Worm (Caenorhabditis elegans) whole organism, late embryonic: Measurements from ENCODE around the gene C17C3.5.

Experiments used
- C38D4.7 ChIP-seq: fragments of 200-800 bp; sonication (Bioruptor generic); optimal IDR thresholded peaks from 2 replicates; lab custom pipeline; 2018; ENCODE audit warnings: mild to moderate bottlenecking, missing genetic modification characterization, moderate library complexity, missing compliant biosample characterization
- F13H6.1 ChIP-seq: sonication (generic microtip); optimal IDR thresholded peaks from 2 replicates; lab custom pipeline; 2016; ENCODE audit warnings: missing genetic modification characterization, missing compliant biosample characterization
- Y22D7AL.16 ChIP-seq: sonication (generic microtip); optimal IDR thresholded peaks from 2 replicates; lab custom pipeline; 2016; ENCODE audit warnings: missing genetic modification characterization, missing compliant biosample characterization
- ama-1 ChIP-seq: fragments of 150-350 bp; optimal IDR thresholded peaks from 2 replicates; lab custom pipeline; 2014
- ceh-19 ChIP-seq: fragments of 200-800 bp; sonication (Bioruptor generic); optimal IDR thresholded peaks from 2 replicates; lab custom pipeline; 2018; ENCODE audit warnings: mild to moderate bottlenecking, missing genetic modification characterization, missing compliant biosample characterization
- ceh-48 ChIP-seq: sonication (generic microtip); optimal IDR thresholded peaks from 2 replicates; lab custom pipeline; 2016; ENCODE audit warnings: missing genetic modification characterization, inconsistent platforms, missing compliant biosample characterization
- elt-2 ChIP-seq: sonication (generic microtip); optimal IDR thresholded peaks from 2 replicates; lab custom pipeline; 2016; ENCODE audit warnings: missing genetic modification reagents, missing genetic modification characterization, missing compliant biosample characterization
- hlh-30 ChIP-seq: sonication (generic microtip); optimal IDR thresholded peaks from 2 replicates; lab custom pipeline; 2017; ENCODE audit warnings: antibody characterized with exemption, missing genetic modification characterization, missing compliant biosample characterization; ENCODE audit not compliant: insufficient read depth
- lin-11 ChIP-seq: fragments of 200-800 bp; sonication (Bioruptor generic); optimal IDR thresholded peaks from 2 replicates; lab custom pipeline; 2018; ENCODE audit warnings: mild to moderate bottlenecking, missing genetic modification characterization, missing compliant biosample characterization
- nhr-232 ChIP-seq: sonication (generic microtip); optimal IDR thresholded peaks from 2 replicates; lab custom pipeline; 2016; ENCODE audit warnings: missing genetic modification characterization, missing compliant biosample characterization
- pqm-1 ChIP-seq: sonication (generic microtip); optimal IDR thresholded peaks from 2 replicates; lab custom pipeline; 2016; ENCODE audit warnings: missing genetic modification characterization, missing compliant biosample characterization
- unc-42 ChIP-seq: sonication (generic microtip); optimal IDR thresholded peaks from 2 replicates; lab custom pipeline; 2016; ENCODE audit warnings: missing genotype, missing genetic modification characterization, missing compliant biosample characterization
- unc-55 ChIP-seq: sonication (generic microtip); optimal IDR thresholded peaks from 2 replicates; lab custom pipeline; 2017; ENCODE audit warnings: missing biosample characterization, missing genetic modification reagents, missing genetic modification characterization

DNA sequence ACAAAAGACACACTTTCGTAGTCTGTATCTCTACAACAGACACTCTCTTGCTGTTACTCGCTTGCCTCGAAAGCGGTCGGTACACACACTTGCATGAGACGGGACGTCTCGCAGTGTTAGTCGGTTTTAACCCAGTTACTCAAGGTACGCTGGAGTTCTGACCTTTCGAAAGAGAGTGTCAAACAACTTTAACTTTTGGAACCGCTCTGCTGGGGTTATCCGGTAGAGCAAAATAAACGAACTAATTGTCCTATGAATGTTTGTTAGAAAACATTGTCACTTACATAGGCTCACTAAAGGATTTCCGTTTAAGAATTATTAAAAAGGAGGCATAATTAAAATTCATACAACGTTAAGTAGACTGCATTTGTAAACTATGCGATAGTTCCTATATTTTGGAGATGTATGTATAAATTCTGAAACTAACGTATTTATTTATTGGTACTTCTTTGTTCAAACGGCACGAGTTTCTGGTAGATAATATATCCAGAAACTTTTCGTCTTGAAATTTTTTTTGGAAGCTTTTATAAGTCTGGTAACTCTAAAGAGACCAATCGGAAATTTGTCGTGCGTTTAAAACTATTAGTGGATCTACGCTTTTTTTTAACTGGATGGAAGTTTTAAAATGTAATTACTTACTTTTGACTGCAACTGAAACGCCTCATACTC is 8.0 kb upstream of the C17C3.5 start:
- peak; percentile 70 for TF ChIP-seq C38D4.7 (GFP tag; lab: Kevin White, UChicago)
- TF ChIP-seq ama-1 (lab: Kevin White, UChicago): peak; percentile 99
- TF ChIP-seq unc-55: peak; percentile 48
- TF ChIP-seq unc-42 (tag; lab: Kevin White, UChicago): peak; percentile 98
- peak; percentile 97 for TF ChIP-seq elt-2 (tag; lab: Kevin White, UChicago)
- peak; percentile 3 for TF ChIP-seq hlh-30 (tag; lab: Kevin White, UChicago)
- peak; percentile 89 for TF ChIP-seq ceh-19 (GFP tag; lab: Kevin White, UChicago)
- peak; percentile 68 for TF ChIP-seq lin-11 (tag; lab: Kevin White, UChicago)
- TF ChIP-seq pqm-1 (tag; lab: Kevin White, UChicago): peak; percentile 77
- peak; percentile 58 for TF ChIP-seq Y22D7AL.16
- peak; percentile 60 for TF ChIP-seq nhr-232
- TF ChIP-seq F13H6.1: peak; percentile 44
- peak; percentile 18 for TF ChIP-seq ceh-48
